Fruit fly (Drosophila melanogaster) S2 (cell line): ENCODE measurements around the gene CG5715.

Experiments used
- CG8478 ChIP-seq: fragments of >200 bp; optimal IDR thresholded peaks from 2 replicates; lab custom pipeline; 2018
- CTCF ChIP-seq, 2 experiments: fragments of >200 bp; optimal IDR thresholded peaks; 2 replicates each; lab custom pipeline; 2018

dm6 chr3R:24270034-24270433, 24.2 kb downstream of the CG5715 start:
- TF ChIP-seq CG8478 (lab: Kevin White, UChicago) (no peak), CTCF (optimal IDR thresholded peaks at IDR 0.05; lab: Kevin White, UChicago) (no peak)
